Worm (Caenorhabditis elegans): ENCODE measurements around the gene nhr-182.
"Not testable (repeated sequence)": the region's sequence is repeated elsewhere in the genome, so short reads cannot be mapped to it uniquely, and the experiment has no call there.

- not testable (repeated sequence) for TF ChIP-seq nhr-11 (tag; optimal IDR thresholded peaks at IDR 0.05); elt-2 (tag; optimal IDR thresholded peaks at IDR 0.05); hlh-6 (tag; optimal IDR thresholded peaks at IDR 0.05); odd-2 (tag; optimal IDR thresholded peaks at IDR 0.05); dmd-4 (tag; optimal IDR thresholded peaks at IDR 0.05; ENCODE audit: borderline replicate concordance)
Measured at ce11 chrV:2255191-2255590, 4.5 kb downstream of the nhr-182 start, which contains the start of gene F41B5.1.

Data from whole organism, late embryonic.